Fruit fly (Drosophila melanogaster): ENCODE data around the gene Tl.

DNA sequence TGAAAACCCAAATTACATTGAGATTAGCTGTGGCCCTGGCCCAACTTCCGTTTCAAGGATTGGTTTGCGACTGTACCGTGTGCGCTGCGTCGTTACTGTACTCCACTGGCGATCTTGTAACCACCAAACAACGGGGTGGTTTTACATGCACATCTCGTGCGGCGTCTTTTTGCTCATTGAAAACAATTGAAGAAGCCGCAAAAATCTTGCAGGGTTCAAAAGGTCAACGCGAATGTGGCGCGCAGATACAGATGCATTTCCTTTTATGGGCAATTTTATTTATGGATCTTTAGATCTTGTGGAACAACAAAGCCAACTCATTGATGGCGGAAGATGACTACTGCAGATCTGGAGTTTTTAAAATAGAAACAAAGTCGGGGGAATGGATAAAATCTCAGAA, 71.7 kb downstream of the Tl start:
- TF ChIP-seq CG8478 (optimal IDR thresholded peaks at IDR 0.05) = no peak
- no peak for TF ChIP-seq CTCF (optimal IDR thresholded peaks at IDR 0.05)

All from S2 (cell line).